Worm (Caenorhabditis elegans) whole organism, mixed stage, embryonic: Measurements from ENCODE around the gene hpo-31.

Source experiments
- blmp-1 ChIP-seq: fragments of 150-350 bp; optimal IDR thresholded peaks from 2 replicates; lab custom pipeline; 2014; ENCODE audit warnings: missing biosample characterization, missing genetic modification characterization
- ces-1 ChIP-seq: fragments of 150-350 bp; optimal IDR thresholded peaks from 2 replicates; lab custom pipeline; 2014; ENCODE audit warnings: missing biosample characterization, missing genetic modification reagents, missing genetic modification characterization
- elt-3 ChIP-seq: fragments of 150-350 bp; optimal IDR thresholded peaks from 2 replicates; lab custom pipeline; 2014; ENCODE audit warnings: missing biosample characterization, missing genetic modification characterization
- flh-1 ChIP-seq: fragments of 200-800 bp; sonication (Bioruptor generic); optimal IDR thresholded peaks from 2 replicates; lab custom pipeline; 2018; ENCODE audit warnings: mild to moderate bottlenecking, missing genetic modification characterization, moderate library complexity, missing compliant biosample characterization
- mls-2 ChIP-seq: sonication (generic microtip); optimal IDR thresholded peaks from 2 replicates; lab custom pipeline; 2016; ENCODE audit warnings: mild to moderate bottlenecking, missing genetic modification characterization, moderate library complexity, missing compliant biosample characterization
- nhr-12 ChIP-seq: fragments of 150-350 bp; optimal IDR thresholded peaks from 2 replicates; lab custom pipeline; 2014; ENCODE audit warnings: missing biosample characterization, missing genetic modification characterization
- nhr-76 ChIP-seq: sonication (generic microtip); optimal IDR thresholded peaks from 2 replicates; lab custom pipeline; 2017; ENCODE audit warnings: missing biosample characterization, missing genetic modification characterization
- snpc-4 ChIP-seq: fragments of 150-350 bp; optimal IDR thresholded peaks from 2 replicates; lab custom pipeline; 2014; ENCODE audit warnings: missing biosample characterization, missing genetic modification characterization
- unc-39 ChIP-seq: fragments of 150-350 bp; optimal IDR thresholded peaks from 2 replicates; lab custom pipeline; 2014; ENCODE audit warnings: missing biosample characterization, missing genetic modification characterization
- unc-62 ChIP-seq: fragments of 150-350 bp; optimal IDR thresholded peaks from 2 replicates; lab custom pipeline; 2014; ENCODE audit warnings: missing biosample characterization, missing genetic modification reagents, missing genetic modification characterization

DNA sequence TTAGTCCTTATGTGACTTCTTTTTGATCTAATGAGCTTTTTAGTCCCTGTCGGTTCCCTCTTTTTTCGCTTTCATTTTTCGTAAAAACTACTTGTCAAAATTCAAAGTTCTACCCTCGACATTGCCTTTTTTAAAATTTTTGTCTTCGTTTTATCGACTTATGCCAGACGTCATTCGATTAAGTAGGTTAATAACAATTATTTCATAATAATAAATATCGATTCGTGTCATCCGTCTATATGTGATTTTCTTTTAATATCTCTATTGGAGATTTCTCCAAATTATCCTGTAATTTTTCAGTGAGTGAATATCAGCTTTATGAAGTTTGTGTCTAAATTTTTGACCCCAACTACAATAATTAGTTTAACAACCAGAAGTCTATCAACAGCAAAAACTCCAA lies at the start of gene hpo-31:
- no peak for TF ChIP-seq flh-1 (GFP tag; lab: Kevin White, UChicago)
- TF ChIP-seq ces-1 (GFP tag; lab: Kevin White, UChicago) = no peak
- TF ChIP-seq unc-39 = no peak
- TF ChIP-seq elt-3 (tag; lab: Kevin White, UChicago) = no peak
- TF ChIP-seq snpc-4 = no peak
- no peak for TF ChIP-seq mls-2 (tag; lab: Kevin White, UChicago)
- TF ChIP-seq unc-62 (GFP tag; lab: Kevin White, UChicago) = no peak
- no peak for TF ChIP-seq blmp-1 (tag; lab: Kevin White, UChicago)
- no peak for TF ChIP-seq nhr-76 (tag; lab: Kevin White, UChicago)
- no peak for TF ChIP-seq nhr-12 (tag; lab: Kevin White, UChicago)
